Fruit fly (Drosophila melanogaster) whole organism: ENCODE results near the gene CG14742.

Experiments
- CG8478 ChIP-seq: fragments of >200 bp; optimal IDR thresholded peaks from 2 replicates; lab custom pipeline; 2018; ENCODE audit warnings: inconsistent platforms
- Dll ChIP-seq: fragments of >200 bp; optimal IDR thresholded peaks from 2 replicates; lab custom pipeline; 2017
- EcR ChIP-seq, 2 experiments: fragments of >200 bp; optimal IDR thresholded peaks; 2 replicates each; lab custom pipeline; 2017; ENCODE audit warnings: missing biosample characterization in 2 of 2, missing genetic modification characterization in 2 of 2, missing genetic modification reagents in 2 of 2
- pan ChIP-seq: fragments of >200 bp; optimal IDR thresholded peaks from 2 replicates; lab custom pipeline; 2017
- psq ChIP-seq: fragments of >200 bp; optimal IDR thresholded peaks from 2 replicates; lab custom pipeline; 2017
- usp ChIP-seq: fragments of >200 bp; optimal IDR thresholded peaks from 2 replicates; lab custom pipeline; 2017; ENCODE audit warnings: missing biosample characterization, missing genetic modification characterization, mixed read lengths

CG14742 gene

DNA sequence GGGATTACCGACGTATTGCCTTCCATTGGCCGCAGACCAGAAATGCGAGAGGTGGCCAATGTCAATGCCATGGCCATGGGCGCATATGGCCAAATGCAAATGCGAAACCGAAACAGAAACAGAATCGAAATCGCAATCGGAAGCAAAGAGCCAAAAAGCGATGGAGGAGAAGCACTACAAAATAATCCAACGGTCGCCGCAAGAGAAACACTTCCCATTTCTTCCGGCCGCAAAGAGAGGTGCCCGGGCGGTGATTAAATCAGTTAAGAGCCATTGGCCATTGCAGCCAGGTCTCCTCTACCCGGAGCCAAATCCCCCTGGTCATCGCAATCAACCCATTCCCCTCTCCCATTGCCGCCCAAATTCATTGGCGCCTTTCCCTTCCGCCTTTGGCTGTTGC is at the start of gene CG14742:
TSS of gene CG14742 (plus strand) at position 301 of the 400 bp plus-strand sequence.
- TF ChIP-seq CG8478 (lab: Kevin White, UChicago): no peak
- TF ChIP-seq pan: no peak
- no peak for TF ChIP-seq Dll (lab: Kevin White, UChicago)
- no peak for TF ChIP-seq psq (lab: Kevin White, UChicago)
- TF ChIP-seq EcR (GFP tag; optimal IDR thresholded peaks at IDR 0.05; lab: Kevin White, UChicago): no peak
- no peak for TF ChIP-seq usp (GFP tag; lab: Kevin White, UChicago)

dm6 chr3R:12166086-12166485 is 48.2 kb upstream of the CG14742 start, which contains the start of gene Cpn:
Cpn (minus strand) TSS chr3R:12166186.
- TF ChIP-seq pan (no peak), Dll (lab: Kevin White, UChicago) (no peak), usp (GFP tag; lab: Kevin White, UChicago) (no peak), CG8478 (lab: Kevin White, UChicago) (no peak), EcR (GFP tag; optimal IDR thresholded peaks at IDR 0.05; lab: Kevin White, UChicago) (no peak), psq (lab: Kevin White, UChicago) (no peak)

DNA sequence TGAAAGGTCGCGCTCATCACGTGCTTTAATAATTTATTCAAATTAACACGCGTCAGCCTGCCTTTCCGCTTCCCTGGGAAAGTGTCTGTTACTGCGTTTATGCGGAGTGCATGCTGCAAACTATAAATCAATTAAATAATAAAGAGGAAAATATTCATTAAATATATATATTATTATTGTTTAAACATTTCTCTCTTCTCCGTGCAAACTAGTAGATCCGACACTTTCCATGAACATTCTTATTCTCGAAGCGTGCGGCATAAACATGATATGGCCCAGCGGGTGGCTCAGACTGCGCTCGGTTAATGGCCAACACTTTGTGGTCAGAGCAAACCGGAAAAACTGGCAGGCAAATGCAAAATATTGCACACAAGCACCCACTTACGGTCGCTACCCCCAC is 46.0 kb upstream of the CG14742 start:
- TF ChIP-seq usp (GFP tag; lab: Kevin White, UChicago) (no peak), pan (no peak), Dll (lab: Kevin White, UChicago) (no peak), CG8478 (lab: Kevin White, UChicago) (no peak), psq (lab: Kevin White, UChicago) (no peak), EcR (GFP tag; optimal IDR thresholded peaks at IDR 0.05; lab: Kevin White, UChicago) (no peak)

- no peak for TF ChIP-seq psq (lab: Kevin White, UChicago)
- TF ChIP-seq pan: no peak
- no peak for TF ChIP-seq Dll (lab: Kevin White, UChicago)
- TF ChIP-seq EcR (GFP tag; optimal IDR thresholded peaks at IDR 0.05; lab: Kevin White, UChicago): no peak
- no peak for TF ChIP-seq CG8478 (lab: Kevin White, UChicago)
- no peak for TF ChIP-seq usp (GFP tag; lab: Kevin White, UChicago)
These were observed 28.7 kb upstream of the CG14742 start for dm6 chr3R:12185615-12186014.

- TF ChIP-seq pan (no peak), CG8478 (lab: Kevin White, UChicago) (no peak), Dll (lab: Kevin White, UChicago) (no peak), usp (GFP tag; lab: Kevin White, UChicago) (no peak), EcR (GFP tag; optimal IDR thresholded peaks at IDR 0.05; lab: Kevin White, UChicago) (no peak), psq (lab: Kevin White, UChicago) (no peak)
These were observed 19.4 kb upstream of the CG14742 start, which contains the start of the genes eIF3d2 and CG43450 for dm6 chr3R:12194911-12195310. eIF3d2 (minus strand) TSS chr3R:12195011. CG43450 (plus strand) TSS chr3R:12195294.

DNA sequence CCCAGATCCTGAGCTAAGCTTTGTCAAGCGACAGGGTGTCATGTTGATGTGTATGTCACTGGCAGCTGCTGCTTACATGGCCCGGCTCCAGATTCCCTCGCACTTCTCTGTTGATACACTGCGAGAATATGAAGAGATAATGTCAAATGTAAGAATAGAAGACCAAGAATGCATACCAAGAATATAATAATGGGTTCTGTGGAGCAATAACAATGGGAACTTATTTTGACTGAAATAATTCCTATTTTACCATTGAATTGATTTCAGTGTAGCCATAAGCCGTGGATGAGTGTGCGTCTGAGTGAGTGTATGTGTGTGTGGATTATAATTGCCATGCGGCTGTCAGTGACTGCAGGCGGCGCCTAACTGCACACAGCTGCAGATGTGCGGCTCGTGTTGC is 18.2 kb upstream of the CG14742 start:
- TF ChIP-seq EcR (GFP tag; optimal IDR thresholded peaks at IDR 0.05; lab: Kevin White, UChicago): no peak
- TF ChIP-seq pan: no peak
- TF ChIP-seq usp (GFP tag; lab: Kevin White, UChicago): no peak
- TF ChIP-seq psq (lab: Kevin White, UChicago): no peak
- TF ChIP-seq Dll (lab: Kevin White, UChicago): no peak
- no peak for TF ChIP-seq CG8478 (lab: Kevin White, UChicago)

DNA sequence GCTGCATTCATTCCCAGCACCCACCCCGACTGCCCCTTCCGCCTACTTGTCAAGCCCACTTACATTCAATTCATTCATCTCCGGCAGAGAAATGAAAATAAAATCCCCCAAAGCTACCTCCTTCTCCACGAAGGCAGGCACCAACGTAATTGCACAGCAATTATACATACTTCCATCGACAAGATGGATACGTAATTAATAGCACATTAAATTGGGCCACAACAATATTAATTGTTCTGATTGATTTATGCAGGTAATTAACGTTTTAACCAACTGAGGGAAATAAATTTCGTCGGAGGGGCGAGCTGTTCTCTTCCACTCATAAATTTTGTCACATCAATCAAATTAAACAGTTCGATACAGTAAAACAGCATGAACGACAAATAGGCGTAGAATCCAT is 16.7 kb upstream of the CG14742 start, which contains the start of gene Adk1:
TSS of gene Adk1 (plus strand) at position 301 of the 400 bp plus-strand sequence.
- TF ChIP-seq usp (GFP tag; lab: Kevin White, UChicago): no peak
- no peak for TF ChIP-seq psq (lab: Kevin White, UChicago)
- TF ChIP-seq pan: no peak
- TF ChIP-seq EcR (GFP tag; optimal IDR thresholded peaks at IDR 0.05; lab: Kevin White, UChicago): no peak
- TF ChIP-seq CG8478 (lab: Kevin White, UChicago): no peak
- TF ChIP-seq Dll (lab: Kevin White, UChicago): no peak

DNA sequence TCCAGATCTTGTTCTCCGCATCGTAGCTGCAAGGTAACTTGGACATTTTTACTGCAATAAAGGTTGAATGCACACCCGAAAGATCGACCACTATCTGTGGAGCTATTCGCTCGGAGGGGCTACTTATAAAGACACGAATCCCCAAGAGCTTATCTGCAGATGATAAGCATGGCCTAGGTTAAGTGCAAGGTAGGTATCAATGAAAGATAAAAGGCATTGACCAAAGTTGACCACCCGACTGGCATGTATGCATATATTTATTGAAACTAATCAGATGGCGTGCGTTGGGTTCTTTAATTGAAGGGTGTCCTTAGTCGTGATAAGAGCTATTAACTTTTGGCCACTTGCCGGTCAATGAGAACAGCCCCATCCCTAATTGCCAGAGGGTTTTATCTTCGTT is 4.0 kb upstream of the CG14742 start, which contains the start of gene CG4830:
TSS of gene CG4830 (minus strand) at position 101 of the 400 bp plus-strand sequence.
- no peak for TF ChIP-seq CG8478 (lab: Kevin White, UChicago)
- TF ChIP-seq Dll (lab: Kevin White, UChicago): no peak
- TF ChIP-seq usp (GFP tag; lab: Kevin White, UChicago): no peak
- TF ChIP-seq pan: no peak
- TF ChIP-seq psq (lab: Kevin White, UChicago): no peak
- TF ChIP-seq EcR (GFP tag; optimal IDR thresholded peaks at IDR 0.05; lab: Kevin White, UChicago): no peak

dm6 chr3R:12211552-12211951 is 2.7 kb upstream of the CG14742 start:
- TF ChIP-seq psq (lab: Kevin White, UChicago) (no peak), EcR (GFP tag; optimal IDR thresholded peaks at IDR 0.05; lab: Kevin White, UChicago) (no peak), usp (GFP tag; lab: Kevin White, UChicago) (no peak), CG8478 (lab: Kevin White, UChicago) (no peak), Dll (lab: Kevin White, UChicago) (no peak), pan (no peak)

dm6 chr3R:12219497-12219896 is 5.2 kb downstream of the CG14742 start, which contains the start of gene Cog1:
Cog1 (minus strand) TSS chr3R:12219686.
- no peak for TF ChIP-seq EcR (GFP tag; optimal IDR thresholded peaks at IDR 0.05; lab: Kevin White, UChicago)
- TF ChIP-seq CG8478 (lab: Kevin White, UChicago): no peak
- no peak for TF ChIP-seq pan
- TF ChIP-seq psq (lab: Kevin White, UChicago): no peak
- no peak for TF ChIP-seq usp (GFP tag; lab: Kevin White, UChicago)
- no peak for TF ChIP-seq Dll (lab: Kevin White, UChicago)

DNA sequence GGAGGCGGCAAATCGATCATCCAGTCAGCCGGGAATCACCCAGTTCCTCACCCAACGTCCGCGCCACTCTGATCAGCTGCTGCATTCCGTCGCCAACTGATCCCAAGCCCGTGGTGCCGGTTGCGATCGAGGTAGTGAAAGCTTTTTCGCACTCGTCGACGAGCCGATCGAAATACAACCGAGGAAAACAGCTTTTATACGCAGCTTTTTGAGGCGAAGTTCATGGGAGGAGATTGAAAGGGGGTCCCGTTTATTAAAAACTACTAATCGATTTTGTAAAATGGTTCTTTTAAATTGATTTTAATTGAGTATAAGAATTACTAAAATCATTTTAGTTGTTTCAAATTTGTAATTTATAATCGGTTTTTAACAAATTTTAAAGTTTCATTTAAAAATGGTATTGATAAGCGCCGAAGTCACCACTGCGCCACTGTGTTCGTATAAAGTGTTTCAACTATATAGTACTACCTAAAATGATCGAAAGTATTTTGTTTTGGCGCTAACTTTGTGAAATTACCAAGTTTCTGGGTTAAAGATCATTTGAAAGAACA is 7.1 kb downstream of the CG14742 start, which contains the start of gene CG4860:
TSS of gene CG4860 (minus strand) at position 99 of the 551 bp plus-strand sequence.
- TF ChIP-seq usp (GFP tag; lab: Kevin White, UChicago): no peak
- no peak for TF ChIP-seq psq (lab: Kevin White, UChicago)

DNA sequence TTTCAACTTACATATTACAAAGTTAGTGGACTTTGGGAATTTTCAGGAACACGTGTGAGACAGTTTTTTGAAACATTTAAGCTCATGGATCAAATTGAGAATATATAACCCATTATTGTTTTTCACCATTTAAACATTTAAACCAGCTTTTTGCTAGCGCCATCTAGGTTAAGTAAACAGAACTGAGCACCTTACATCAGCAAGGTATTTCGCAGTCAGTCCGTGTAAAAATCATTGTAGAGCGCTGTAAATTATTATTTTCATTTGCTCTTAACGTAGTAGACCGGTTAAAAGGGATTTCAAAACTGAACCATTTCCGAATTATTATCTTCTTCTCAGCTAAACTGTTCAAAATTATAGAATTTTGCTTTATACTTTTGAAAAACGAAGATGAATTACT is 7.8 kb downstream of the CG14742 start, which contains the start of gene Rsbp15:
TSS of gene Rsbp15 (plus strand) at position 295 of the 400 bp plus-strand sequence.
- TF ChIP-seq CG8478 (lab: Kevin White, UChicago) (no peak), Dll (lab: Kevin White, UChicago) (no peak), EcR (GFP tag; optimal IDR thresholded peaks at IDR 0.05; lab: Kevin White, UChicago) (no peak), usp (GFP tag; lab: Kevin White, UChicago) (no peak), pan (no peak), psq (lab: Kevin White, UChicago) (no peak)
